Fruit fly (Drosophila melanogaster) whole organism, pupa: ENCODE data around the gene Slc25A46a.

Experiments
- CG10348 ChIP-seq: fragments of 200-800 bp; sonication (Bioruptor generic); IDR thresholded peaks from 2 replicates; pipeline ENCODE4 v1.3.6; 2022; ENCODE audit warnings: missing biosample characterization, missing genetic modification characterization
- CG12605 ChIP-seq: fragments of 200-800 bp; sonication (Bioruptor generic); IDR thresholded peaks from 2 replicates; pipeline ENCODE4 v1.3.6; 2022; ENCODE audit warnings: missing biosample characterization, missing genetic modification characterization
- CG17806 ChIP-seq: fragments of 200-800 bp; sonication (Bioruptor generic); optimal IDR thresholded peaks from 2 replicates; lab custom pipeline; 2018; ENCODE audit warnings: missing biosample characterization, mild to moderate bottlenecking, missing genetic modification characterization, moderate library complexity
- CG32121 ChIP-seq: fragments of 200-800 bp; sonication (Bioruptor generic); IDR thresholded peaks from 2 replicates; pipeline ENCODE4 v1.3.6; 2022; ENCODE audit warnings: missing biosample characterization, missing genetic modification characterization
- CG4496 ChIP-seq: fragments of 200-800 bp; sonication (Bioruptor generic); IDR thresholded peaks from 3 replicates; pipeline ENCODE4 v1.3.6; 2022; ENCODE audit warnings: missing biosample characterization, missing genetic modification characterization
- EcR ChIP-seq: fragments of 200-800 bp; sonication (Bioruptor generic); optimal IDR thresholded peaks from 3 replicates; lab custom pipeline; 2019; ENCODE audit warnings: missing biosample characterization, missing genetic modification characterization, mild to moderate bottlenecking, moderate library complexity, missing genetic modification reagents
- Ets98B ChIP-seq: fragments of 200-800 bp; sonication (Bioruptor generic); IDR thresholded peaks from 2 replicates; pipeline ENCODE4 v1.3.6; 2022; ENCODE audit warnings: missing biosample characterization, missing genetic modification characterization
- Pif1A ChIP-seq: fragments of 200-800 bp; sonication (Bioruptor generic); optimal IDR thresholded peaks from 3 replicates; lab custom pipeline; 2016; ENCODE audit warnings: missing biosample characterization, missing genetic modification characterization
- Pif1B ChIP-seq: fragments of 200-800 bp; sonication (Bioruptor generic); optimal IDR thresholded peaks from 3 replicates; lab custom pipeline; 2016; ENCODE audit warnings: missing biosample characterization, missing genetic modification characterization
- Snoo ChIP-seq: fragments of 200-800 bp; sonication (Bioruptor generic); optimal IDR thresholded peaks from 3 replicates; lab custom pipeline; 2017; ENCODE audit warnings: missing biosample characterization, mild to moderate bottlenecking, missing genetic modification characterization, inconsistent platforms
- gl ChIP-seq: fragments of 200-800 bp; sonication (Bioruptor generic); optimal IDR thresholded peaks from 2 replicates; lab custom pipeline; 2018; ENCODE audit warnings: missing biosample characterization, mild to moderate bottlenecking, missing genetic modification characterization

- TF ChIP-seq CG10348 (no peak), CG17806 (tag; lab: Kevin White, UChicago) (no peak), Pif1A (GFP tag; lab: Kevin White, UChicago) (no peak), EcR (GFP tag; lab: Kevin White, UChicago) (no peak), CG12605 (GFP tag; lab: Robert Waterston, UW) (no peak), CG4496 (no peak), CG32121 (GFP tag; lab: Robert Waterston, UW) (no peak), Snoo (tag; lab: Kevin White, UChicago) (no peak), Pif1B (GFP tag; lab: Kevin White, UChicago) (no peak), gl (tag; lab: Kevin White, UChicago) (no peak), Ets98B (GFP tag; lab: Robert Waterston, UW) (no peak)
Measured at dm6 chrX:15940105-15940955, 43.2 kb upstream of the Slc25A46a start, which contains the start of gene Stim.
